Worm (Caenorhabditis elegans) whole organism, L4 larva: ENCODE results near the gene syg-1.

ENCODE experiments used
- F10B5.3 ChIP-seq: sonication (generic microtip); optimal IDR thresholded peaks from 2 replicates; lab custom pipeline; 2016; ENCODE audit warnings: mild to moderate bottlenecking, missing genetic modification characterization, missing compliant biosample characterization
- T20F7.1 ChIP-seq: fragments of 200-800 bp; sonication (Bioruptor generic); optimal IDR thresholded peaks from 2 replicates; lab custom pipeline; 2018; ENCODE audit warnings: mild to moderate bottlenecking, missing genetic modification characterization, missing compliant biosample characterization
- Y5F2A.4 ChIP-seq: fragments of 200-800 bp; sonication (Bioruptor generic); optimal IDR thresholded peaks from 2 replicates; lab custom pipeline; 2018; ENCODE audit warnings: mild to moderate bottlenecking, missing genetic modification characterization, missing compliant biosample characterization
- ZK337.2 ChIP-seq: fragments of 200-800 bp; sonication (Bioruptor generic); IDR thresholded peaks from 2 replicates; pipeline ENCODE4 v1.3.6; 2022; ENCODE audit warnings: missing genetic modification reagents, missing genetic modification characterization, missing compliant biosample characterization
- aha-1 ChIP-seq: fragments of 150-350 bp; peaks from one replicate; lab custom pipeline; 2014; ENCODE audit warnings: missing biosample characterization, missing genetic modification characterization
- ama-1 ChIP-seq: fragments of 150-350 bp; optimal IDR thresholded peaks from 2 replicates; lab custom pipeline; 2014; ENCODE audit warnings: inconsistent platforms, mixed read lengths
- ceh-28 ChIP-seq: fragments of 150-350 bp; optimal IDR thresholded peaks from 2 replicates; lab custom pipeline; 2014; ENCODE audit warnings: missing biosample characterization, missing genetic modification reagents, missing genetic modification characterization
- ceh-62 ChIP-seq: sonication (generic microtip); optimal IDR thresholded peaks from 2 replicates; lab custom pipeline; 2017; ENCODE audit warnings: missing biosample characterization, missing genetic modification characterization
- ces-1 ChIP-seq: fragments of 150-350 bp; sonication (generic microtip); optimal IDR thresholded peaks from 4 replicates; lab custom pipeline; 2014; ENCODE audit warnings: missing biosample characterization, missing genetic modification reagents, missing genetic modification characterization
- ctbp-1 ChIP-seq: fragments of 200-800 bp; sonication (Bioruptor generic); IDR thresholded peaks from 2 replicates; pipeline ENCODE4 v1.3.6; 2022; ENCODE audit warnings: missing genetic modification reagents, missing genetic modification characterization, missing compliant biosample characterization
- daf-12 ChIP-seq: fragments of 150-350 bp; optimal IDR thresholded peaks from 2 replicates; lab custom pipeline; 2014; ENCODE audit warnings: missing biosample characterization, missing genetic modification reagents, missing genetic modification characterization
- daf-16 ChIP-seq, 3 experiments: sonication (generic microtip); optimal IDR thresholded peaks; 2 replicates each; lab custom pipeline; 2016 to 2017; ENCODE audit warnings: missing genetic modification characterization in 3 of 3, missing genetic modification reagents in 3 of 3, mild to moderate bottlenecking in 2 of 3, missing compliant biosample characterization in 2 of 3, missing biosample characterization in 1 of 3, moderate library complexity in 1 of 3
- duxl-1 ChIP-seq: sonication (generic microtip); optimal IDR thresholded peaks from 2 replicates; lab custom pipeline; 2016; ENCODE audit warnings: mild to moderate bottlenecking, missing genetic modification characterization, moderate library complexity, missing compliant biosample characterization; ENCODE audit not compliant: poor library complexity
- egl-43 ChIP-seq: fragments of 200-800 bp; sonication (Bioruptor generic); IDR thresholded peaks from 2 replicates; pipeline ENCODE4 v1.3.6; 2022; ENCODE audit warnings: missing genetic modification reagents, missing genetic modification characterization, missing compliant biosample characterization
- gei-8 ChIP-seq: fragments of 200-800 bp; sonication (Bioruptor generic); optimal IDR thresholded peaks from 2 replicates; lab custom pipeline; 2018; ENCODE audit warnings: mild to moderate bottlenecking, missing genetic modification characterization, missing compliant biosample characterization
- hlh-11 ChIP-seq: fragments of 200-800 bp; sonication (Bioruptor generic); optimal IDR thresholded peaks from 2 replicates; lab custom pipeline; 2018; ENCODE audit warnings: mild to moderate bottlenecking, missing genetic modification characterization, missing compliant biosample characterization
- hmg-1.1 ChIP-seq: fragments of 200-800 bp; sonication (Bioruptor generic); IDR thresholded peaks from 2 replicates; pipeline ENCODE4 v1.3.6; 2022; ENCODE audit warnings: missing genetic modification reagents, missing genetic modification characterization, missing compliant biosample characterization
- lin-1 ChIP-seq: fragments of 200-800 bp; sonication (Bioruptor generic); IDR thresholded peaks from 2 replicates; pipeline ENCODE4 v1.3.6; 2022; ENCODE audit warnings: missing genetic modification reagents, missing genetic modification characterization, missing compliant biosample characterization
- madf-5 ChIP-seq, 2 experiments: fragments of 200-800 bp; sonication (Bioruptor generic); IDR thresholded peaks; 2 replicates each; pipeline ENCODE4 v1.3.6; 2022; ENCODE audit warnings: missing compliant biosample characterization in 2 of 2, missing genetic modification characterization in 2 of 2
- nhr-10 ChIP-seq: fragments of 150-350 bp; optimal IDR thresholded peaks from 2 replicates; lab custom pipeline; 2014; ENCODE audit warnings: missing biosample characterization, missing genetic modification characterization
- nhr-111 ChIP-seq: fragments of 200-800 bp; sonication (Bioruptor generic); optimal IDR thresholded peaks from 2 replicates; lab custom pipeline; 2018; ENCODE audit warnings: mild to moderate bottlenecking, missing genetic modification characterization, missing compliant biosample characterization
- nhr-42 ChIP-seq: fragments of 200-800 bp; sonication (Bioruptor generic); IDR thresholded peaks from 2 replicates; pipeline ENCODE4 v1.3.6; 2022; ENCODE audit warnings: missing genetic modification characterization, missing compliant biosample characterization
- nhr-76 ChIP-seq: fragments of 150-350 bp; optimal IDR thresholded peaks from 2 replicates; lab custom pipeline; 2014; ENCODE audit warnings: missing biosample characterization, missing genetic modification characterization
- pha-4 ChIP-seq, 2 experiments: fragments of 150-350 bp in 1 of 2; fragments of 200-800 bp in 1 of 2; sonication (Bioruptor generic) in 1 of 2; IDR thresholded peaks in 1 of 2; optimal IDR thresholded peaks in 1 of 2; 2 replicates each; pipeline versions ENCODE4 v1.3.6 to Lab custom; 2014 to 2022; ENCODE audit warnings: missing genetic modification characterization in 2 of 2, missing genetic modification reagents in 2 of 2, missing biosample characterization in 1 of 2, missing compliant biosample characterization in 1 of 2
- php-3 ChIP-seq: fragments of 200-800 bp; sonication (Bioruptor generic); IDR thresholded peaks from 2 replicates; pipeline ENCODE4 v1.3.6; 2022; ENCODE audit warnings: missing genetic modification reagents, missing genetic modification characterization, missing compliant biosample characterization
- rbr-2 ChIP-seq: sonication (generic microtip); optimal IDR thresholded peaks from 2 replicates; lab custom pipeline; 2016; ENCODE audit warnings: missing genotype, missing genetic modification characterization, missing compliant biosample characterization
- set-16 ChIP-seq: fragments of 200-800 bp; sonication (Bioruptor generic); IDR thresholded peaks from 2 replicates; pipeline ENCODE4 v1.3.6; 2022; ENCODE audit warnings: missing genetic modification reagents, missing genetic modification characterization, missing compliant biosample characterization
- snpc-4 ChIP-seq: fragments of 150-350 bp; optimal IDR thresholded peaks from 2 replicates; lab custom pipeline; 2014; ENCODE audit warnings: missing biosample characterization, missing genetic modification characterization
- spr-1 ChIP-seq: sonication (generic microtip); optimal IDR thresholded peaks from 2 replicates; lab custom pipeline; 2016; ENCODE audit warnings: mild to moderate bottlenecking, missing genetic modification characterization, missing compliant biosample characterization
- unc-62 ChIP-seq, 3 experiments: fragments of 150-350 bp in 1 of 3; sonication (generic microtip); optimal IDR thresholded peaks in 2 of 3; peaks in 1 of 3; 1 replicate in 1 of 3; 2 replicates in 2 of 3; lab custom pipeline; 2014 to 2017; ENCODE audit warnings: missing biosample characterization in 3 of 3, missing genetic modification characterization in 3 of 3, missing genetic modification reagents in 3 of 3, missing genotype in 1 of 3
- zag-1 ChIP-seq: fragments of 150-350 bp; optimal IDR thresholded peaks from 2 replicates; lab custom pipeline; 2014; ENCODE audit warnings: missing biosample characterization, missing genetic modification characterization
- zip-11 ChIP-seq: fragments of 200-800 bp; sonication (Bioruptor generic); IDR thresholded peaks from 2 replicates; pipeline ENCODE4 v1.3.6; 2022; ENCODE audit warnings: missing genetic modification characterization, missing compliant biosample characterization

syg-1 gene

ce11 chrX:2516949-2517696 is 2.0 kb upstream of the syg-1 start:
- TF ChIP-seq set-16 (GFP tag; lab: Robert Waterston, UW), result peak; percentile 56
- TF ChIP-seq ces-1 (GFP tag; lab: Kevin White, UChicago), result no peak
- no peak for TF ChIP-seq lin-1 (GFP tag; lab: Robert Waterston, UW)
- no peak for TF ChIP-seq nhr-111 (GFP tag; lab: Kevin White, UChicago)
- TF ChIP-seq daf-16 (GFP tag; optimal IDR thresholded peaks at IDR 0.05; lab: Kevin White, UChicago), result no peak
- no peak for TF ChIP-seq daf-16 (tag; optimal IDR thresholded peaks at IDR 0.05; lab: Kevin White, UChicago)
- peak in 1 of 2 experiments; percentile 28 for TF ChIP-seq unc-62 (GFP tag; optimal IDR thresholded peaks at IDR 0.05 in 1 of 2; lab: Kevin White, UChicago)
- no peak for TF ChIP-seq unc-62 (tag; optimal IDR thresholded peaks at IDR 0.05; lab: Kevin White, UChicago)
- TF ChIP-seq hmg-1.1 (GFP tag; lab: Robert Waterston, UW), result no peak
- TF ChIP-seq zip-11 (GFP tag; lab: Robert Waterston, UW), result no peak
- TF ChIP-seq rbr-2 (tag; lab: Kevin White, UChicago), result no peak
- no peak for TF ChIP-seq snpc-4 (tag; lab: Kevin White, UChicago)
- TF ChIP-seq ceh-62, result no peak
- no peak for TF ChIP-seq duxl-1 (tag; lab: Kevin White, UChicago)
- TF ChIP-seq daf-12 (tag; lab: Kevin White, UChicago), result no peak
- no peak for TF ChIP-seq T20F7.1 (GFP tag; lab: Kevin White, UChicago)
- no peak for TF ChIP-seq spr-1 (tag; lab: Kevin White, UChicago)
- 0 out of 2 replicates have a peak, but pooled peaks have one; percentile 24 for TF ChIP-seq nhr-42
- TF ChIP-seq hlh-11 (tag; lab: Kevin White, UChicago), result no peak
- TF ChIP-seq nhr-76, result no peak
- TF ChIP-seq ceh-28 (tag; lab: Kevin White, UChicago), result no peak

- no peak for TF ChIP-seq gei-8
- no peak for TF ChIP-seq ama-1
- peak in 1 of 2 experiments; percentile 50 for TF ChIP-seq unc-62 (GFP tag; optimal IDR thresholded peaks at IDR 0.05 in 1 of 2; lab: Kevin White, UChicago)
- no peak for TF ChIP-seq unc-62 (tag; optimal IDR thresholded peaks at IDR 0.05; lab: Kevin White, UChicago)
- TF ChIP-seq hmg-1.1 (GFP tag; lab: Robert Waterston, UW), result no peak
Measured at ce11 chrX:2513667-2514198, 1.4 kb downstream of the syg-1 start.

ce11 chrX:2508449-2508848 is 6.7 kb downstream of the syg-1 start, which contains the start of gene K02E10.7:
Gene K02E10.7 (minus strand): TSS chrX:2508549.
- no peak for TF ChIP-seq nhr-42
- TF ChIP-seq ama-1, result no peak
- no peak for TF ChIP-seq spr-1 (tag; lab: Kevin White, UChicago)

ce11 chrX:2506738-2507137 is 8.4 kb downstream of the syg-1 start:
- TF ChIP-seq ctbp-1 (GFP tag; lab: Robert Waterston, UW) (0 out of 2 replicates have a peak, but pooled peaks have one; percentile 21), ZK337.2 (no peak)

- no peak for TF ChIP-seq nhr-10 (tag; lab: Kevin White, UChicago)
- TF ChIP-seq Y5F2A.4 (GFP tag; lab: Kevin White, UChicago), result no peak
- TF ChIP-seq aha-1, result peak; percentile 86
- TF ChIP-seq madf-5 (GFP tag; IDR thresholded peaks at IDR 0.05; lab: Robert Waterston, UW), result no peak
- TF ChIP-seq F10B5.3 (tag; lab: Kevin White, UChicago), result no peak
- TF ChIP-seq zag-1 (tag; lab: Kevin White, UChicago), result no peak
- TF ChIP-seq php-3 (GFP tag; lab: Robert Waterston, UW), result no peak
- TF ChIP-seq pha-4 (GFP tag; IDR thresholded peaks at IDR 0.05; lab: Robert Waterston, UW), result no peak
- peak; percentile 45 for TF ChIP-seq pha-4 (tag; optimal IDR thresholded peaks at IDR 0.05; lab: Kevin White, UChicago)
- TF ChIP-seq egl-43 (GFP tag; lab: Robert Waterston, UW), result 0 out of 2 replicates have a peak, but pooled peaks have one; percentile 41
Measured at ce11 chrX:2497816-2498215, 17.3 kb downstream of the syg-1 start.
